Fruit fly (Drosophila melanogaster) ovary, adult (tissue): ENCODE measurements around the gene Rrp6.
A peak's percentile ranks its signal among the peaks of the same experiment; 100 is the strongest.

Experiments used
- CG17801 ChIP-seq: fragments of 200-800 bp; optimal IDR thresholded peaks from 2 replicates; lab custom pipeline; 2019; ENCODE audit warnings: missing biosample characterization, mild to moderate bottlenecking, missing genetic modification characterization, moderate library complexity; ENCODE audit not compliant: partially characterized antibody

Gene Rrp6

DNA sequence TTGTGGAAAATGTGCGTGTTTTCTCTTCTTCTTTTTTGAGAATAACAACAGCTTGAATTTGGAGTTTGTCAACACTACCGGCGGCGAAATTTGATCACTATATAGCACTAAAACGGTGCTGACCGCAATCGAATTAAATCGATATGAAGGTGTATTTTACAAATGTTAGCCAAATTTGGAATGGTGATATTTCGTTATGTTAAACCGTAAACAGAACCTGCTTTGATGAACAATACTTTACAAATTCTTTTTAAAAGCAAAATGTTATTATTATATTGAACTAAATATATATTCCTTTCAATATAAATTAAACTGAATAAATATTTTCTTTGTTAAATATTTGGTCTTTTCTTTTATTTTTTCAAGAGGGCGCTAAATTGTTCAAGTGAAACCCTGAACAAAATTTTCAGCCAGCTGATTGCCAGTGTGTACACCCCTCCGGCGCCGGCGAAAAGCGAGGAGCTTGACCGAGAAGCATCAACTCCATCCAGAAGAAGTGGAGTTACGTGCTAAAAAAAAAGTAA lies at the start of gene Rrp6, which contains the start of the genes CG33331 and CG33332:
Gene Rrp6 (minus strand): TSS at position 236 of the 524 bp plus-strand sequence.
Gene CG33331 (plus strand): TSS at position 446 of the 524 bp plus-strand sequence.
Gene CG33332 (plus strand): TSS at position 446 of the 524 bp plus-strand sequence.
- TF ChIP-seq CG17801 (GFP tag; lab: Kevin White, UChicago), result peak; percentile 85

DNA sequence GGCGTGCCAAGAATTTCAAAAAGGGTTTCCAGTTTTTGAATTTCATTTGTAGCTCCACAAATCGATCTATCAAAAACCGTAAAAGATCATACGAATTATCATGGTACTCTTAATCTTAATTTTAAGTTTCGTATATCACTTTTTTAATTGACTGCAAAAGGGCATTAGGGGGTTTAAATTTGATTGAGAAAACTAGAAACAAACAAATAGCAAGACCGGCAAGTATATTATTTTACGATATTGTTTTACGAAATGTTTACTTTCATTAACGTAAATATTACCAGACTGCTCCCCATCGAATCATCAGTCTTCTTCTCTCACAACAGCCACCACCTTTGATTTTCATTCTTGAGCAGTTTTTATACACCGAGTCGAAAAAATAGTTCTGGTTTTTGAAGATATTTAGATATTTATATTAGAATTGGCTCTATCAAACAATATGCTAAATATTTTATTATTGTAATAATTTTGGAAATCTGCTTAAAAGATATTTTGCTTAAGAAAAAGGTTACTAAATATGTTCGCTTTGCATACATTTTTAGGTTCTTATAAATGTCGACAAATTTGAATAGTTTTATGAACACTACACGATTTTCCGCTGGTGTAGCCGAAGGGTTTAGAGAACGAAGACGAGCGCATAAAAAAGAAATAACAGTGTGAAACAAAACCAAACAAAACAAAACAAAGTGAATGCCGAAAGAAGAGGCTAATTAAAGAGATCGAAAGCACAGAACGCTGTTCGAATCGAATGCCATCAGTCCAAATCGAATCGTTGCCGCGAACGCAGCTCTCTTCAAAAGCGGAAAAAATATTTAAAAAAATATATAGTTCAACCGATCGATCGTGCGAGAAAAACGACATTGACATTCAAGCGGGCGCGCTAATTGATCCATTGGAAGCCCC lies 32.1 kb upstream of the Rrp6 start, which contains the start of gene Sdr:
Gene Sdr (plus strand): TSS at position 702 of the 903 bp plus-strand sequence.
- peak; percentile 82 for TF ChIP-seq CG17801 (GFP tag; lab: Kevin White, UChicago)

DNA sequence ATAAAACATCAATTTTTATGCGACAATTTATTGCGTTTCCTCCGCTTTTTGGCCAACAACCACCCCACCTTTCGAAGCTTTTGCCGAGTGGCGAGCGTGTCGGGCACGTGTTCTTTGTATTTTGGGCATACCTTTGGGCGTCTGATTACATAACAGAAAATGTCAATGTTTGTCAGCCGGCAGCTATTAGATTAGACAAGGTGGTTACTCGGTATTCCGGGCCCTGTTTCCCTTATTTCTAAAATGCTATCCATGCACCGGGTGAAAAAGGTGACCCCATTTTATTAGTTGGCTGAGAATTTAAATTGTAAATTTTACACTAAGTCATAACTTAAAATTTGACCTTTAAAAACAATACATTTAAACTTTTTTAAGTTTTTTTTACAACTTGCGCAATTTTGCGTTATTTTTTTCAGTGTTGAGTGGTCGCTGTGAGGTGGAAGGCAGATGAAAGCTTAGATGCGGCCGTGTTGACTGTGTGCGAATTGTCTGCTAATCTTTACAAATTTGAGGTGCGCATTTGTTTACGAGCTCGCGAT lies 26.5 kb upstream of the Rrp6 start:
- TF ChIP-seq CG17801 (GFP tag; lab: Kevin White, UChicago), result no peak

DNA sequence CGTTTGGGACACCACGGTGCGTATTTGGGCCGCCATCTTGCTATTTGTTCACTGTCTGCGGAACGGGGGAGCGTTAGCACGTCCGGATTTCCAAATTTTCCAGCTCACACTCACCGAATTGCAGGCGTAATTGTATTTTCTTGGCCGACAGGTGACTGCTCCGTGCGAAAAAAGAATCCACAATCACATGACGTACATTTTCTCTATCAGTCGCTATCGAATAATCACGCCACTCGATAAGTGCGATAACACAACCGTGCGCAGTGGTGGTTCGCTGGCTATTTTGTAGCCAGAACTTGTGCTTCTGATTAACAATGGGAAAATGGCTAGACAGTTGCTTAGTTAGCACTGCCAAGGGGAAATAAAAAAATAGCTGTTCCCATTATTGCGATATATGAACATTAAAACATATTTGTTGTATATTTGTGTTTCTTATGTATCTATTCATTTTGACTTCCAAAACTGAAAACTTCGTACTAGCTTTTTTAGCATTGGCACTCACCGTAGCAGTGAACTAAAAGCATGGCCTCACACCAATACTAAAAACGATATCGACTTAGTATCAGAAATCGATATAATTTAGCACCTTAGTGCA lies 17.9 kb upstream of the Rrp6 start, which contains the start of gene VhaPPA1-1:
Gene VhaPPA1-1 (minus strand): TSS at position 225 of the 595 bp plus-strand sequence.
- TF ChIP-seq CG17801 (GFP tag; lab: Kevin White, UChicago), result peak; percentile 52

DNA sequence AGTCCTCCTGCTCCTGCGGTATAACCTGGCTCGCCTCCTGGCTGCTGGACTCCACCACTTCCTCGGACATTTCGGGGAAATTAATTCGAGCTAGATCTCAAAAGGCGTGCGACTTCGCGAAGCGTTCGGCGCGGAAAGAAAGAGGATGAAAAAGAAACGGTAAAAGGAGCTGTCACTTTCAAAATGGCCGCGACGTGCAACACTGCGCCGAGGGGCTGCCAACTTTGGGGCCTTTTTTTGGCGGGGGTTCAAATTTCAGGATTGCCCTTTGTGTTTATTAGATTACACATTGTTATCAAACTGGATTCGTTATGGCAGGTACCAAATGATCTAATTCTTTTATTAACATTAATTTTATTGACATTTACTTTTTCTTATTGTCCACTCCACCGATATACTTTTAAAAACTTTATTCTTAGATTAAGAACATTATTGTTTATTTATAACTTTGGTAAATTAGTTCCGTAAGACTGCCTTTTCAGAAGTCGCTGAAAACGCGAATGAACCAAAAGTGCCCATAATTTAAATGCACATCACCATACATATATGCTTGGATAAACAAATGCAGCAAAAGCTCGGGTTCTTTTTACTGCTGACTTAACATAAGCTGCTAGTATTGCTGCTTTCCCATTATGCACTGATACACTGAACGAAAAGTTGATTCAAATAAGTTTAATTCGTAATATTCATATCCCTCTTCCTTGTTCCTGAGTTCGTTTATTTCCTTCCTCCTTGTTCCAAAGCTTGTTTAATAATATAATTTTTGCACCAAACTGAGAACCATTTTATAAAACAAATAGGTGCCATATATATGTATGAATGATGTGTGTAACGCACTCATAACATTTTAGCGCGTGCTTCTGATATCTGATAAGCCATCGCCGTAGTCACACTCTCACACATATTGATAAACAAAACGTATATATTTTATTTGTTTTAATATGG lies 15.6 kb upstream of the Rrp6 start, which contains the start of gene RpS5b:
Gene RpS5b (minus strand): TSS at position 156 of the 945 bp plus-strand sequence.
- peak; percentile 56 for TF ChIP-seq CG17801 (GFP tag; lab: Kevin White, UChicago)

DNA sequence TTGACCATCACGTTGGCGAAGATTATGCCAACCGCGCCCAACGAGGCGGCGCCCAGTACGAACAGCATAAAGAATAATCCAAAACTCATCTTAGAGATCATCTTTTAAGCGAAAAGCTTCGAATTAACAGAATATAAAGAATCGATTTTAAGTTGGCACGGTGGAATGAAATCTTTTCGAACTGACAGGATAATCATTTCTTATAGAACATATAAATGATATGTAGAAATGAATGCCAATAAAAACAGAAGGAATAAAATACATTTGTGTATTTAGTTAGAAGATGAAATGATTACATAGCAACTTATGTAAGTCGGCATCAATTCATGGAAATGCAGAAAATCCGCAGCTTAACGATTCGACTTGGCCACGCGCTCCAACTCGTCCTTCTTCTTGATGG lies 14.1 kb upstream of the Rrp6 start, which contains the start of gene VhaPPA1-2:
Gene VhaPPA1-2 (minus strand): TSS at position 101 of the 400 bp plus-strand sequence.
- no peak for TF ChIP-seq CG17801 (GFP tag; lab: Kevin White, UChicago)

DNA sequence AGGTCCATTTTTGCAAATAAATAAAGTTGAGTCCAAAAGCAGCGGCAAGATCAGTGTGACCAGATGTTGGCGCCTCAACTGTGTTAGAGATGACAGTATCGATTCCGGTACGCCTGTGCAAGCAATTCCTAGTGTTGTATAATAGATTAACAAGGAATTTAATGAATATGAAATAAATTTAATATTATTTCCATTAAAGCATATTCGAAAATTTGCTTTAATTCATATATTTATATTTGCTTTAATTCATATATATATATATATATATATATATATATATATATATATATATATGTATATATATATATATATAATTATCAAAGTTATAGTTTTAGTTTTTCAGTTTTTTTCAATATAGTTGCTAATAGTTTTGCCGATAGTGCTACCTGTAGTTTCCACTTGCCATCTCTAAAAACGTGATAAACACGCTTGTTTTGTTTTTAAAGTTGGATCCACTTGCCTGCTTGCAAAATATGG lies 12.3 kb upstream of the Rrp6 start, which contains the start of the genes Nup93-2 and CG3817:
Gene Nup93-2 (minus strand): TSS at position 93 of the 477 bp plus-strand sequence.
Gene CG3817 (plus strand): TSS at position 460 of the 477 bp plus-strand sequence.
- TF ChIP-seq CG17801 (GFP tag; lab: Kevin White, UChicago), result peak; percentile 85

DNA sequence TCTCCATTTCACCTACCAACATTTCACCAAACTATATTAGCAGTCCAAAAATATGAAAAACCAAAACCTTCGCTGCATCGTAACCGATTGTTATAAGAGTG lies 8.6 kb upstream of the Rrp6 start, which contains the start of gene CG14860:
Gene CG14860 (plus strand): TSS at position 2 of the 101 bp plus-strand sequence.
- no peak for TF ChIP-seq CG17801 (GFP tag; lab: Kevin White, UChicago)

DNA sequence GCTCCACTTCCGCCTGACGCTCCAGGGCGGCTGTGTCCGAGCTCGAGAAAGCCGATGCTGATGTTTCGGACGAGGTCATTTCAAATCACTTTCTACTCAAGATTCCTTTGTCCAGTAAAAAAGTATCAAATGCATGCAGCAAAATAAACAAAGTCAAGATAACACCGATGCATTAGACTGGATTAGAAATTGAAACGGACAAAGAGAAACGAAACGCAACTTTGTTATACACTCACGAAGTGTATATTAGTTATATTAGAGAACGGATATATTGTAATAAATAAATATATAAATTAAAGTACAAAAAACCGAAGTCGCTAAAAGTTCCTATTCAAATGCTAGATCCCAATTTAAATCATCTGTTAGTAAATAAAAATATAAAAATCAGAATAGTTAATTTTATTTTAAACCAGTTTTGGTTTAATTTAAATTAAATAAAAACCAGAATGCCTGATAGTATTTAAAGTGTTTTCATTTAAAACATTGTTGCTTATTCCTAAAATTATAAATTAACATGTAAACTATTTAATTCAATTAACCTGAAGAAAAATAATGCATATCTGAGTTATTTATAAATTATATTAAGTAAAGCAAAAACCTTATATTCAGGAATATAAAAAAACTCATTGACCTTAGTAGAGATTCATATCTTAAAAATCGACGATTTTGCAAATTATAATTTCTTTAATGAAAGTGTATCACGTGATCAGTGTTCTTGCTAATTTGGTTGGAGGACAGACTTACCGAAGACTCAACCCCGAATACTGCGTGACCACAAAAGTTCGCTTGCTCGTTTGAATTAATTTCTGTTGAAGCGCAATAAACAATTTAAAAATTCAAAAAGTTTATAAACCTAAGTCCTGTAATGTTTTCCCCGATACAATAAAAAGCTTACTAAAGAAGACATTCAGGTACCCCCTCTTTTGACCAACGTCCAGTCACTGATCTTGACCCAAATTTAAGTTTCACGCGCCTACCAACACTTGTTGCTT lies 8.0 kb upstream of the Rrp6 start, which contains the start of gene Dph2:
Gene Dph2 (minus strand): TSS at position 164 of the 992 bp plus-strand sequence.
- peak; percentile 80 for TF ChIP-seq CG17801 (GFP tag; lab: Kevin White, UChicago)

DNA sequence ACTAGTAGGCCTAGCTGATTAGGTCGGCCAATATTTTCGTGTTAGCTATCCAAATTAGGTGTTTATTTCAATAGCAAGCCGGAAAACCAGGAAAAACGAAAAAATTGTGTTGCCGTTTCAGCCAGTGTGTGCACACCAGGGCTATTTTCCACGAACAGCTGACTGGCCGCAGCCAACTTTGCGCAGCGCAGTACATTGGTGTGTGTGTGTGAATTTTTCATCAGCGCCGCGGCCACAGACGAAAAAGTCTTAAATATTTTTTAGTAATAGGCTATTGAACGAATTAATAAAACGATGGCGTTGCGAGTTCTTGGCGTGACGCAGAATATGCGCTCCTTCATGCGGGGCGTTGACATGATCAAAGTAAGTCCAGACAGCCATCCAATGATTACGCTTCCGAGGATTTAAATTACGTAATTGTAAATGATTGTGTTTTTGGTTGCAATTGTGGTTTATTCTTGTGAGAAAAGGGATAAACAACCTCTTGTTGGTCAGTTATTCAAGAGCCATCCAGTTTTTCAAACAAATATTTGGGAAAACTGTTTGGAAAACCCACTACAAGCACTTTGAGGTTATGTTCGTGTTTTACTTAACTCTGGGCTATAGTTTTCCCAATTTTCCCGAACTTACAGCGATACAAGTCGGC lies 4.1 kb upstream of the Rrp6 start, which contains the start of the genes CycC and UQCR-C1:
Gene CycC (minus strand): TSS at position 142 of the 646 bp plus-strand sequence.
Gene UQCR-C1 (plus strand): TSS at position 168 of the 646 bp plus-strand sequence.
- no peak for TF ChIP-seq CG17801 (GFP tag; lab: Kevin White, UChicago)

DNA sequence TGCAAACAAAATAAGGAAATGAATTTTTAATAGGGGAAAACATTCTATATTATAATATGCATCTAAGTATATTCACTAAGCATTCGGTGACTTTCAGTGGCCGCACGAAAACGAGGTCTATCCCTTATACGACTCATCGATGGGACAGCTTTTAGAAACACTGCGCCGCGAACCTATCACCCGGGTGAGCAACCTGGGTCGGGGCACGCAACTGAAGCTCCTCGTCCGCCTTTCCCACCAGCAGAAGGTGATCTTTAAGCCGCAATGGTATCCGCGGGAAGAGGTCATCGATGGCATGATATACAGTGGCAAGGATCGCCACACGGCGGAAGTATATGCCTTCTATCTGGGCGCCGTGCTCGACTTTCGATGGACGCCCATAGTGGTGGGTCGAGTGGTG lies 5.2 kb downstream of the Rrp6 start:
- no peak for TF ChIP-seq CG17801 (GFP tag; lab: Kevin White, UChicago)
